Worm (Caenorhabditis elegans): Measurements from ENCODE around the gene dyf-18.

DNA sequence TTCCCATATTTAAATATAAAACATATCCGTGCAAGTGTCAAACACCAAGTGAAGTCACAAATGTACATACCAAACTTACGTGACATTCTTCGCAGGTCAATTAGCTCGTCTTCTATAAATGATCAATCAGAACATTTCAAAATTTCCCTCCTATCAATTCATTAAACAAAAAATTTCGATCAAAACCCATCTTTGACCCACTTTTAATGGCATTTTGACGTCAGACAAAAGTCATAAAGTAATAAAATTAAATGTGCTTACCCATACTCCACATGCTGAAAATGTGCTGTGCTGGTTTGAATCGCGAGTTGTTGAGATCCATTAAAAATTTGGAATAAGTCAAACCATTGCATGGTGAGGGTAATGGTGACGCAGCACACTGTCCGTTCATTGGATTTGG is 31.2 kb downstream of the dyf-18 start:
- TF ChIP-seq dao-5 (tag; optimal IDR thresholded peaks at IDR 0.05) (no peak), him-1 (tag; optimal IDR thresholded peaks at IDR 0.05) (no peak)

Data from whole organism, L4/young adult.